Worm (Caenorhabditis elegans) whole organism, L2 larva: ENCODE data around the gene F08H9.4.
A peak's percentile ranks its signal among the peaks of the same experiment; 100 is the strongest.

ENCODE experiments used
- C34F6.9 ChIP-seq: fragments of 150-350 bp; optimal IDR thresholded peaks from 2 replicates; lab custom pipeline; 2014; ENCODE audit warnings: missing biosample characterization, missing genetic modification characterization
- F13H6.1 ChIP-seq: sonication (generic microtip); optimal IDR thresholded peaks from 2 replicates; lab custom pipeline; 2016; ENCODE audit warnings: missing genetic modification characterization, missing compliant biosample characterization
- R02D3.7 ChIP-seq: fragments of 150-350 bp; optimal IDR thresholded peaks from 2 replicates; lab custom pipeline; 2014; ENCODE audit warnings: missing biosample characterization, missing genetic modification characterization
- aly-2 ChIP-seq: fragments of 150-350 bp; optimal IDR thresholded peaks from 2 replicates; lab custom pipeline; 2014; ENCODE audit warnings: missing biosample characterization, missing genetic modification characterization
- ama-1 ChIP-seq: fragments of 150-350 bp; optimal IDR thresholded peaks from 2 replicates; lab custom pipeline; 2018; ENCODE audit warnings: inconsistent platforms
- blmp-1 ChIP-seq: sonication (generic microtip); optimal IDR thresholded peaks from 2 replicates; lab custom pipeline; 2017; ENCODE audit warnings: missing genetic modification characterization, mild to moderate bottlenecking, missing compliant biosample characterization, antibody characterized with exemption, moderate library complexity; ENCODE audit not compliant: insufficient read depth
- ceh-82 ChIP-seq: fragments of 150-350 bp; optimal IDR thresholded peaks from 2 replicates; lab custom pipeline; 2014; ENCODE audit warnings: missing biosample characterization, missing genetic modification characterization
- crh-2 ChIP-seq: sonication (generic microtip); optimal IDR thresholded peaks from 2 replicates; lab custom pipeline; 2017; ENCODE audit warnings: missing biosample characterization, missing genetic modification characterization
- dmd-4 ChIP-seq: sonication (generic microtip); optimal IDR thresholded peaks from 2 replicates; lab custom pipeline; 2017; ENCODE audit warnings: missing biosample characterization, missing genetic modification characterization
- egl-27 ChIP-seq: sonication (generic microtip); optimal IDR thresholded peaks from 3 replicates; lab custom pipeline; 2017; ENCODE audit warnings: missing biosample characterization, missing genetic modification reagents, missing genetic modification characterization
- elt-3 ChIP-seq: sonication (generic microtip); optimal IDR thresholded peaks from 2 replicates; lab custom pipeline; 2017; ENCODE audit warnings: missing biosample characterization, missing genetic modification characterization
- fos-1 ChIP-seq: fragments of 150-350 bp; optimal IDR thresholded peaks from 2 replicates; lab custom pipeline; 2014; ENCODE audit warnings: missing biosample characterization, missing genetic modification characterization
- gmeb-1 ChIP-seq: fragments of 150-350 bp; optimal IDR thresholded peaks from 2 replicates; lab custom pipeline; 2014; ENCODE audit warnings: missing biosample characterization, missing genetic modification characterization
- lin-11 ChIP-seq: fragments of 150-350 bp; sonication (generic microtip); optimal IDR thresholded peaks from 2 replicates; lab custom pipeline; 2014; ENCODE audit warnings: missing biosample characterization, missing genetic modification characterization, inconsistent platforms, mixed read lengths
- lin-13 ChIP-seq: fragments of 150-350 bp; optimal IDR thresholded peaks from 2 replicates; lab custom pipeline; 2014; ENCODE audit warnings: missing biosample characterization, missing genetic modification reagents, missing genetic modification characterization
- lin-39 ChIP-seq: fragments of 150-350 bp; optimal IDR thresholded peaks from 2 replicates; lab custom pipeline; 2014; ENCODE audit warnings: missing biosample characterization, missing genetic modification reagents, missing genetic modification characterization
- lsy-2 ChIP-seq, 2 experiments: fragments of 150-350 bp in 1 of 2; sonication (generic microtip) in 1 of 2; optimal IDR thresholded peaks; 2 replicates each; lab custom pipeline; 2014 to 2017; ENCODE audit warnings: missing biosample characterization in 2 of 2, missing genetic modification characterization in 2 of 2
- mbf-1 ChIP-seq: sonication (generic microtip); optimal IDR thresholded peaks from 2 replicates; lab custom pipeline; 2017; ENCODE audit warnings: missing biosample characterization, missing genetic modification characterization
- mdl-1 ChIP-seq, 2 experiments: fragments of 150-350 bp in 1 of 2; sonication (generic microtip) in 1 of 2; optimal IDR thresholded peaks; 2 replicates each; lab custom pipeline; 2017; ENCODE audit warnings: missing biosample characterization in 2 of 2, missing genetic modification characterization in 2 of 2
- nhr-11 ChIP-seq: fragments of 150-350 bp; optimal IDR thresholded peaks from 2 replicates; lab custom pipeline; 2014; ENCODE audit warnings: missing biosample characterization, missing genetic modification characterization
- nhr-129 ChIP-seq: fragments of 150-350 bp; optimal IDR thresholded peaks from 2 replicates; lab custom pipeline; 2014; ENCODE audit warnings: missing biosample characterization, missing genetic modification characterization
- nhr-21 ChIP-seq: fragments of 150-350 bp; optimal IDR thresholded peaks from 2 replicates; lab custom pipeline; 2014; ENCODE audit warnings: missing biosample characterization, missing genetic modification characterization
- nhr-23 ChIP-seq: fragments of 150-350 bp; optimal IDR thresholded peaks from 2 replicates; lab custom pipeline; 2014; ENCODE audit warnings: missing biosample characterization, missing genetic modification reagents, missing genetic modification characterization
- nhr-237 ChIP-seq: fragments of 150-350 bp; optimal IDR thresholded peaks from 2 replicates; lab custom pipeline; 2014; ENCODE audit warnings: missing biosample characterization, missing genetic modification characterization
- nhr-25 ChIP-seq: fragments of 150-350 bp; sonication (generic microtip); optimal IDR thresholded peaks from 3 replicates; lab custom pipeline; 2014; ENCODE audit warnings: missing biosample characterization, missing genetic modification characterization
- nhr-6 ChIP-seq: fragments of 150-350 bp; optimal IDR thresholded peaks from 2 replicates; lab custom pipeline; 2014; ENCODE audit warnings: missing biosample characterization, missing genetic modification characterization
- nhr-77 ChIP-seq: fragments of 150-350 bp; optimal IDR thresholded peaks from 2 replicates; lab custom pipeline; 2014; ENCODE audit warnings: missing biosample characterization, missing genetic modification characterization
- sem-4 ChIP-seq: fragments of 150-350 bp; optimal IDR thresholded peaks from 2 replicates; lab custom pipeline; 2014; ENCODE audit warnings: missing biosample characterization, missing genetic modification reagents, missing genetic modification characterization
- skn-1 ChIP-seq: sonication (generic microtip); optimal IDR thresholded peaks from 2 replicates; lab custom pipeline; 2017; ENCODE audit warnings: missing biosample characterization, missing genetic modification characterization
- sma-3 ChIP-seq: sonication (generic microtip); optimal IDR thresholded peaks from 2 replicates; lab custom pipeline; 2016; ENCODE audit warnings: missing genetic modification reagents, missing genetic modification characterization, missing compliant biosample characterization
- sma-9 ChIP-seq, 2 experiments: fragments of 150-350 bp in 1 of 2; sonication (generic microtip) in 1 of 2; optimal IDR thresholded peaks; 2 replicates each; lab custom pipeline; 2014 to 2016; ENCODE audit warnings: missing genetic modification characterization in 2 of 2, mild to moderate bottlenecking in 1 of 2, missing biosample characterization in 1 of 2, missing compliant biosample characterization in 1 of 2, missing genetic modification reagents in 1 of 2, moderate library complexity in 1 of 2
- snpc-4 ChIP-seq: fragments of 150-350 bp; optimal IDR thresholded peaks from 2 replicates; lab custom pipeline; 2014; ENCODE audit warnings: missing biosample characterization, missing genetic modification characterization
- unc-39 ChIP-seq: fragments of 150-350 bp; optimal IDR thresholded peaks from 2 replicates; lab custom pipeline; 2014; ENCODE audit warnings: missing biosample characterization, missing genetic modification characterization
- unc-55 ChIP-seq: fragments of 150-350 bp; sonication (generic microtip); optimal IDR thresholded peaks from 3 replicates; lab custom pipeline; 2014; ENCODE audit warnings: missing biosample characterization, missing genetic modification reagents, missing genetic modification characterization
- unc-62 ChIP-seq: fragments of 150-350 bp; optimal IDR thresholded peaks from 2 replicates; lab custom pipeline; 2014; ENCODE audit warnings: missing biosample characterization, missing genetic modification reagents, missing genetic modification characterization
- ztf-1 ChIP-seq: fragments of 200-800 bp; sonication (Bioruptor generic); conservative IDR thresholded peaks from 2 replicates; pipeline ENCODE4 v1.3.6; 2022; ENCODE audit warnings: missing genetic modification characterization, missing compliant biosample characterization

F08H9.4 gene

ce11 chrV:14426013-14426412 is 38.2 kb downstream of the F08H9.4 start:
- TF ChIP-seq mdl-1 (tag; optimal IDR thresholded peaks at IDR 0.05; lab: Kevin White, UChicago) = no peak
- no peak for TF ChIP-seq blmp-1 (tag; lab: Kevin White, UChicago)
- TF ChIP-seq R02D3.7 (tag; lab: Kevin White, UChicago) = no peak
- TF ChIP-seq ztf-1 (GFP tag; lab: Robert Waterston, UW) = no peak
- no peak for TF ChIP-seq sem-4
- TF ChIP-seq elt-3 (tag; lab: Kevin White, UChicago) = no peak
- no peak for TF ChIP-seq C34F6.9 (tag; lab: Kevin White, UChicago)
- no peak for TF ChIP-seq mbf-1 (tag; lab: Kevin White, UChicago)
- no peak for TF ChIP-seq nhr-129
- no peak for TF ChIP-seq nhr-25 (tag; lab: Kevin White, UChicago)
- no peak for TF ChIP-seq egl-27 (tag; lab: Kevin White, UChicago)
- no peak for TF ChIP-seq nhr-77 (tag; lab: Kevin White, UChicago)
- TF ChIP-seq nhr-237 = no peak
- TF ChIP-seq nhr-23 = no peak
- TF ChIP-seq ceh-82 = no peak
- TF ChIP-seq nhr-21 (tag; lab: Kevin White, UChicago) = no peak
- no peak for TF ChIP-seq gmeb-1 (tag; lab: Kevin White, UChicago)
- TF ChIP-seq nhr-6 = no peak
- no peak for TF ChIP-seq skn-1
- no peak for TF ChIP-seq unc-39 (tag; lab: Kevin White, UChicago)
- TF ChIP-seq, all 48 proteins: peak for 0

DNA sequence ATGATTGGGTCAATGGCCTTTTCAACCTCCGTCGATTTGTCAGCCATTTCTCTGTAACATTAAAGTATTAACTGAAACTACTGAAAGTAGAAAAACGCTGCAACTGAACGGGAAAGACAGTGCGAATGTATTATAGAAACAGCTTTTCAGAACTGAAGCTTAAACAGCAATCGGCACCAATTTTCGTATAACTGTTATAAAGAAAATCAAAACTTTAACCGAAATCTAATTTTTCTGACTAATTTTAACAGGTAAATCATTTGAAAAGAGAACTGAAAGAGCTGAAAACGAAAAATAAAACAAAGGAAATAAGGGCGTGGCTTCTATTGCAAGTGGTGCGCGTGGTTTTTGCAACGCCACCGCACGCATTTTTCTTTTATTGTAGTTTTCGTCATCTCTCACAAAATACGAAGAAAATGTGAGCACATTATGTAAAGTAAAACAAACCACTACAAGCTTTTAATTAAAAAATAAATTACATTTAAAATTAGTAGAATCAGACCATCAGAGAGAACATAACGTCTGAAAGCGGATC is 39.2 kb downstream of the F08H9.4 start, which contains the start of gene rrsr-1:
Gene rrsr-1, minus strand, starts transcription at position 51 of the 535 bp plus-strand sequence.
- TF ChIP-seq fos-1 (tag; lab: Kevin White, UChicago) (no peak), lin-13 (GFP tag; lab: Kevin White, UChicago) (no peak), aly-2 (tag; lab: Kevin White, UChicago) (no peak), unc-62 (no peak), F13H6.1 (tag; lab: Kevin White, UChicago) (peak; percentile 38), C34F6.9 (tag; lab: Kevin White, UChicago) (peak; percentile 56), nhr-129 (peak; percentile 46), unc-55 (GFP tag; lab: Kevin White, UChicago) (peak; percentile 54), lin-11 (tag; lab: Kevin White, UChicago) (peak; percentile 38), ztf-1 (GFP tag; lab: Robert Waterston, UW) (no peak), sma-9 (GFP tag; optimal IDR thresholded peaks at IDR 0.05; lab: Kevin White, UChicago) (peak; percentile 47), sma-9 (tag; optimal IDR thresholded peaks at IDR 0.05; lab: Kevin White, UChicago) (no peak), sma-3 (GFP tag; lab: Kevin White, UChicago) (peak; percentile 28), skn-1 (peak; percentile 62), nhr-11 (tag; lab: Kevin White, UChicago) (no peak), lin-39 (no peak), snpc-4 (tag; lab: Kevin White, UChicago) (no peak), blmp-1 (tag; lab: Kevin White, UChicago) (no peak), lsy-2 (tag; optimal IDR thresholded peaks at IDR 0.05; lab: Kevin White, UChicago) (peak in 1 of 2 experiments; percentile 33), dmd-4 (tag; lab: Kevin White, UChicago) (no peak)
- TF ChIP-seq, all 48 proteins: peak for 9

DNA sequence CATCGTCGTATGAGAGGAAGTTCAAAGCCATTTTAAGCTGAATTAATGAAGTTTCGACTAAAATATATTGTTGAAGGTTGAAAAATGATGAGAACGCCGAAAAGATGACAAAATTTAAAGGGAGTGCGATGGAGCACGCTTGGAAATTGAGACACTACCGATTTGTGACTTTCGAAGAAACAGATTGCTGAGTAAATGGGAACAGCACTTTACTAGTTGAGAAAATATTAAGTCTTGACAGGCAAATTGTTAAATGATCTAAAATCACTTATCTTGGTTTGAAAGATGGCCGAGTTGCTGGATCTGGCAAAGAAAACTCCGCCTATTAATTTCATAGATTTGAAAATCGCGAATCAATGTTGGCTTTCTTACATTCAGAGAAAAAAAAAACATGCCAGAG is 41.0 kb downstream of the F08H9.4 start, which contains the start of gene rpoa-12:
Gene rpoa-12, minus strand, starts transcription at position 37 of the 400 bp plus-strand sequence.
- TF ChIP-seq unc-39 (tag; lab: Kevin White, UChicago) (no peak), skn-1 (peak; percentile 84), sem-4 (no peak), lsy-2 (tag; optimal IDR thresholded peaks at IDR 0.05; lab: Kevin White, UChicago) (peak in 1 of 2 experiments; percentile 44), nhr-129 (peak; percentile 59), sma-3 (GFP tag; lab: Kevin White, UChicago) (peak; percentile 30), F13H6.1 (tag; lab: Kevin White, UChicago) (peak; percentile 5), lin-11 (tag; lab: Kevin White, UChicago) (no peak), unc-55 (GFP tag; lab: Kevin White, UChicago) (peak; percentile 58), lin-39 (no peak), egl-27 (tag; lab: Kevin White, UChicago) (no peak), nhr-23 (no peak), crh-2 (tag; lab: Kevin White, UChicago) (peak; percentile 40), mbf-1 (tag; lab: Kevin White, UChicago) (no peak), C34F6.9 (tag; lab: Kevin White, UChicago) (peak; percentile 68), sma-9 (GFP tag; optimal IDR thresholded peaks at IDR 0.05; lab: Kevin White, UChicago) (peak; percentile 43), sma-9 (tag; optimal IDR thresholded peaks at IDR 0.05; lab: Kevin White, UChicago) (no peak), ama-1 (lab: Kevin White, UChicago) (no peak)
